Worm (Caenorhabditis elegans) whole organism, mixed stage, embryonic: ENCODE results near the gene C34F6.9.

Experiments
- M03D4.4 ChIP-seq: sonication (generic microtip); optimal IDR thresholded peaks from 2 replicates; lab custom pipeline; 2017; ENCODE audit warnings: mild to moderate bottlenecking, missing genetic modification characterization, missing compliant biosample characterization
- bed-3 ChIP-seq: fragments of 200-800 bp; sonication (Bioruptor generic); optimal IDR thresholded peaks from 3 replicates; lab custom pipeline; 2018; ENCODE audit warnings: mild to moderate bottlenecking, missing genetic modification characterization, moderate library complexity, missing compliant biosample characterization
- blmp-1 ChIP-seq: fragments of 150-350 bp; optimal IDR thresholded peaks from 2 replicates; lab custom pipeline; 2014; ENCODE audit warnings: missing biosample characterization, missing genetic modification characterization
- ceh-39 ChIP-seq: fragments of 150-350 bp; optimal IDR thresholded peaks from 2 replicates; lab custom pipeline; 2014; ENCODE audit warnings: missing biosample characterization, missing genetic modification characterization
- ceh-43 ChIP-seq: fragments of 200-800 bp; sonication (Bioruptor generic); optimal IDR thresholded peaks from 2 replicates; lab custom pipeline; 2018; ENCODE audit warnings: mild to moderate bottlenecking, missing genetic modification characterization, moderate library complexity, missing compliant biosample characterization
- ceh-83 ChIP-seq: fragments of 200-800 bp; sonication (Bioruptor generic); optimal IDR thresholded peaks from 2 replicates; lab custom pipeline; 2018; ENCODE audit warnings: mild to moderate bottlenecking, missing genetic modification characterization, missing compliant biosample characterization
- cnd-1 ChIP-seq: fragments of 200-800 bp; sonication (Bioruptor generic); optimal IDR thresholded peaks from 2 replicates; lab custom pipeline; 2018; ENCODE audit warnings: mild to moderate bottlenecking, missing genetic modification characterization, missing compliant biosample characterization
- drap-1 ChIP-seq: fragments of 200-800 bp; sonication (Bioruptor generic); optimal IDR thresholded peaks from 3 replicates; lab custom pipeline; 2018; ENCODE audit warnings: mild to moderate bottlenecking, missing genetic modification characterization, missing compliant biosample characterization
- elt-1 ChIP-seq: sonication (generic microtip); optimal IDR thresholded peaks from 2 replicates; lab custom pipeline; 2017; ENCODE audit warnings: missing genetic modification characterization, mild to moderate bottlenecking, missing compliant biosample characterization, antibody characterized with exemption, moderate library complexity, borderline replicate concordance; ENCODE audit not compliant: insufficient read depth
- elt-3 ChIP-seq: fragments of 150-350 bp; optimal IDR thresholded peaks from 2 replicates; lab custom pipeline; 2014; ENCODE audit warnings: missing biosample characterization, missing genetic modification characterization
- flh-1 ChIP-seq: fragments of 200-800 bp; sonication (Bioruptor generic); optimal IDR thresholded peaks from 2 replicates; lab custom pipeline; 2018; ENCODE audit warnings: mild to moderate bottlenecking, missing genetic modification characterization, moderate library complexity, missing compliant biosample characterization
- ham-2 ChIP-seq: fragments of 200-800 bp; sonication (Bioruptor generic); optimal IDR thresholded peaks from 2 replicates; lab custom pipeline; 2018; ENCODE audit warnings: mild to moderate bottlenecking, missing genetic modification characterization, missing compliant biosample characterization
- hlh-1 ChIP-seq: fragments of 150-350 bp; optimal IDR thresholded peaks from 2 replicates; lab custom pipeline; 2014; ENCODE audit warnings: missing biosample characterization, missing genetic modification reagents, missing genetic modification characterization
- lin-13 ChIP-seq: fragments of 150-350 bp; optimal IDR thresholded peaks from 2 replicates; lab custom pipeline; 2014; ENCODE audit warnings: missing biosample characterization, missing genetic modification characterization
- lin-32 ChIP-seq: fragments of 200-800 bp; sonication (Bioruptor generic); optimal IDR thresholded peaks from 2 replicates; lab custom pipeline; 2018; ENCODE audit warnings: mild to moderate bottlenecking, missing genetic modification characterization, missing compliant biosample characterization
- lsy-2 ChIP-seq: fragments of 150-350 bp; optimal IDR thresholded peaks from 2 replicates; lab custom pipeline; 2014; ENCODE audit warnings: missing biosample characterization, missing genetic modification characterization
- mab-5 ChIP-seq: fragments of 150-350 bp; optimal IDR thresholded peaks from 2 replicates; lab custom pipeline; 2014; ENCODE audit warnings: missing biosample characterization, missing genetic modification characterization
- mep-1 ChIP-seq: fragments of 150-350 bp; optimal IDR thresholded peaks from 2 replicates; lab custom pipeline; 2017; ENCODE audit warnings: missing biosample characterization, missing genetic modification reagents, missing genetic modification characterization, inconsistent platforms
- mls-2 ChIP-seq: sonication (generic microtip); optimal IDR thresholded peaks from 2 replicates; lab custom pipeline; 2016; ENCODE audit warnings: mild to moderate bottlenecking, missing genetic modification characterization, moderate library complexity, missing compliant biosample characterization
- nhr-12 ChIP-seq: fragments of 150-350 bp; optimal IDR thresholded peaks from 2 replicates; lab custom pipeline; 2014; ENCODE audit warnings: missing biosample characterization, missing genetic modification characterization
- nhr-2 ChIP-seq: fragments of 150-350 bp; optimal IDR thresholded peaks from 2 replicates; lab custom pipeline; 2014; ENCODE audit warnings: missing biosample characterization, missing genetic modification characterization
- nhr-237 ChIP-seq: fragments of 150-350 bp; optimal IDR thresholded peaks from 2 replicates; lab custom pipeline; 2014; ENCODE audit warnings: missing biosample characterization, missing genetic modification characterization
- nhr-28 ChIP-seq: fragments of 150-350 bp; optimal IDR thresholded peaks from 2 replicates; lab custom pipeline; 2014; ENCODE audit warnings: missing biosample characterization, missing genetic modification characterization
- nhr-76 ChIP-seq: sonication (generic microtip); optimal IDR thresholded peaks from 2 replicates; lab custom pipeline; 2017; ENCODE audit warnings: missing biosample characterization, missing genetic modification characterization
- pha-4 ChIP-seq: fragments of 150-350 bp; optimal IDR thresholded peaks from 2 replicates; lab custom pipeline; 2018; ENCODE audit warnings: missing biosample characterization, missing genetic modification reagents, missing genetic modification characterization
- snpc-4 ChIP-seq: fragments of 150-350 bp; optimal IDR thresholded peaks from 2 replicates; lab custom pipeline; 2014; ENCODE audit warnings: missing biosample characterization, missing genetic modification characterization
- unc-120 ChIP-seq: sonication (generic microtip); optimal IDR thresholded peaks from 2 replicates; lab custom pipeline; 2017; ENCODE audit warnings: missing genetic modification characterization, missing compliant biosample characterization; ENCODE audit not compliant: poor library complexity, severe bottlenecking
- unc-62 ChIP-seq: fragments of 150-350 bp; optimal IDR thresholded peaks from 2 replicates; lab custom pipeline; 2014; ENCODE audit warnings: missing biosample characterization, missing genetic modification reagents, missing genetic modification characterization
- zip-8 ChIP-seq: fragments of 150-350 bp; optimal IDR thresholded peaks from 2 replicates; lab custom pipeline; 2014; ENCODE audit warnings: missing biosample characterization, missing genetic modification characterization
- ztf-11 ChIP-seq: fragments of 150-350 bp; optimal IDR thresholded peaks from 2 replicates; lab custom pipeline; 2014; ENCODE audit warnings: missing biosample characterization, missing genetic modification characterization

C34F6.9 gene

ce11 chrX:11203773-11204172 lies 18.7 kb downstream of the C34F6.9 start, which contains the start of gene C34F6.11:
Gene C34F6.11 (minus strand): TSS chrX:11203932.
- no peak for TF ChIP-seq nhr-12 (tag; lab: Kevin White, UChicago)
- TF ChIP-seq hlh-1 (tag; lab: Kevin White, UChicago) = no peak
- TF ChIP-seq lsy-2 (tag; lab: Kevin White, UChicago) = no peak
- no peak for TF ChIP-seq nhr-237 (tag; lab: Kevin White, UChicago)
- TF ChIP-seq elt-3 (tag; lab: Kevin White, UChicago) = no peak
- no peak for TF ChIP-seq snpc-4
- no peak for TF ChIP-seq cnd-1 (tag; lab: Kevin White, UChicago)
- no peak for TF ChIP-seq mep-1 (tag; lab: Kevin White, UChicago)
- no peak for TF ChIP-seq M03D4.4 (tag; lab: Kevin White, UChicago)
- TF ChIP-seq unc-120 (tag; lab: Kevin White, UChicago) = no peak
- no peak for TF ChIP-seq lin-13 (tag; lab: Kevin White, UChicago)
- no peak for TF ChIP-seq mab-5 (tag; lab: Kevin White, UChicago)
- no peak for TF ChIP-seq unc-62 (GFP tag; lab: Kevin White, UChicago)
- no peak for TF ChIP-seq drap-1 (GFP tag; lab: Kevin White, UChicago)

ce11 chrX:11201165-11201564 lies 21.3 kb downstream of the C34F6.9 start, which contains the start of gene col-179:
Gene col-179 (plus strand): TSS chrX:11201465.
- TF ChIP-seq blmp-1 (tag; lab: Kevin White, UChicago) = no peak
- TF ChIP-seq lsy-2 (tag; lab: Kevin White, UChicago) = no peak
- no peak for TF ChIP-seq bed-3 (GFP tag; lab: Kevin White, UChicago)
- TF ChIP-seq lin-13 (tag; lab: Kevin White, UChicago) = no peak
- TF ChIP-seq ham-2 (GFP tag; lab: Kevin White, UChicago) = no peak
- no peak for TF ChIP-seq ceh-43
- no peak for TF ChIP-seq nhr-76 (tag; lab: Kevin White, UChicago)
- TF ChIP-seq pha-4 (tag; lab: Kevin White, UChicago) = no peak
- no peak for TF ChIP-seq drap-1 (GFP tag; lab: Kevin White, UChicago)
- TF ChIP-seq mab-5 (tag; lab: Kevin White, UChicago) = no peak
- no peak for TF ChIP-seq zip-8 (tag; lab: Kevin White, UChicago)
- TF ChIP-seq snpc-4 = no peak
- TF ChIP-seq flh-1 (GFP tag; lab: Kevin White, UChicago) = no peak
- TF ChIP-seq ceh-83 (GFP tag; lab: Kevin White, UChicago) = no peak
- TF ChIP-seq, all 35 proteins: peak for 0

ce11 chrX:11199155-11199554 lies 23.3 kb downstream of the C34F6.9 start, which contains the start of gene col-178:
Gene col-178 (plus strand): TSS chrX:11199455.
- TF ChIP-seq ceh-83 (GFP tag; lab: Kevin White, UChicago) (no peak), ham-2 (GFP tag; lab: Kevin White, UChicago) (no peak), lin-32 (GFP tag; lab: Kevin White, UChicago) (no peak), lin-13 (tag; lab: Kevin White, UChicago) (no peak), snpc-4 (no peak), ceh-43 (no peak)

- TF ChIP-seq lsy-2 (tag; lab: Kevin White, UChicago) (no peak), zip-8 (tag; lab: Kevin White, UChicago) (no peak), M03D4.4 (tag; lab: Kevin White, UChicago) (no peak), ceh-39 (tag; lab: Kevin White, UChicago) (no peak), ztf-11 (no peak), nhr-12 (tag; lab: Kevin White, UChicago) (no peak), mls-2 (no peak), drap-1 (GFP tag; lab: Kevin White, UChicago) (no peak)
Observed at ce11 chrX:11196741-11197140, 25.7 kb downstream of the C34F6.9 start, which contains the start of gene C34F6.1. Gene C34F6.1 (minus strand): TSS chrX:11196841.

- TF ChIP-seq elt-1 (tag; lab: Kevin White, UChicago) = no peak
- TF ChIP-seq hlh-1 (tag; lab: Kevin White, UChicago) = peak; percentile 90
Observed at ce11 chrX:11193670-11194069, 28.8 kb downstream of the C34F6.9 start.

- TF ChIP-seq ztf-11 = no peak
- peak; percentile 20 for TF ChIP-seq unc-120 (tag; lab: Kevin White, UChicago)
- no peak for TF ChIP-seq nhr-76 (tag; lab: Kevin White, UChicago)
- no peak for TF ChIP-seq ham-2 (GFP tag; lab: Kevin White, UChicago)
- TF ChIP-seq flh-1 (GFP tag; lab: Kevin White, UChicago) = no peak
- TF ChIP-seq nhr-28 = no peak
- no peak for TF ChIP-seq nhr-2 (tag; lab: Kevin White, UChicago)
- peak; percentile 29 for TF ChIP-seq elt-1 (tag; lab: Kevin White, UChicago)
- peak; percentile 26 for TF ChIP-seq unc-62 (GFP tag; lab: Kevin White, UChicago)
Observed at ce11 chrX:11190443-11190842, 32.0 kb downstream of the C34F6.9 start.
